Worm (Caenorhabditis elegans) whole organism, L1 larva: ENCODE measurements around the gene C26H9A.4.
"Not testable (repeated sequence)": the region's sequence is repeated elsewhere in the genome, so short reads cannot be mapped to it uniquely, and the experiment has no call there.

Source experiments
- C16A3.4 ChIP-seq: fragments of 150-350 bp; optimal IDR thresholded peaks from 2 replicates; lab custom pipeline; 2014; ENCODE audit warnings: missing biosample characterization, missing genetic modification characterization
- Y116A8C.19 ChIP-seq: sonication (generic microtip); optimal IDR thresholded peaks from 2 replicates; lab custom pipeline; 2016; ENCODE audit warnings: missing compliant biosample characterization, missing genetic modification characterization, borderline replicate concordance
- alr-1 ChIP-seq: fragments of 200-800 bp; sonication (Bioruptor generic); optimal IDR thresholded peaks from 2 replicates; lab custom pipeline; 2018; ENCODE audit warnings: borderline replicate concordance, mild to moderate bottlenecking, missing genetic modification characterization, missing compliant biosample characterization
- ama-1 ChIP-seq: fragments of 150-350 bp; optimal IDR thresholded peaks from 2 replicates; lab custom pipeline; 2014
- blmp-1 ChIP-seq: fragments of 150-350 bp; optimal IDR thresholded peaks from 2 replicates; lab custom pipeline; 2014; ENCODE audit warnings: missing biosample characterization, missing genetic modification characterization
- ceh-8 ChIP-seq: fragments of 200-800 bp; sonication (Bioruptor generic); optimal IDR thresholded peaks from 2 replicates; lab custom pipeline; 2018; ENCODE audit warnings: mild to moderate bottlenecking, missing genetic modification characterization, moderate library complexity, missing compliant biosample characterization
- ceh-88 ChIP-seq: fragments of 200-800 bp; sonication (Bioruptor generic); IDR thresholded peaks from 2 replicates; pipeline ENCODE4 v1.3.6; 2022; ENCODE audit warnings: missing genetic modification characterization, missing compliant biosample characterization
- ceh-90 ChIP-seq: sonication (generic microtip); optimal IDR thresholded peaks from 2 replicates; lab custom pipeline; 2016; ENCODE audit warnings: missing genetic modification characterization, missing compliant biosample characterization
- dpl-1 ChIP-seq, 3 experiments: fragments of 150-350 bp in 2 of 3; sonication (generic microtip) in 1 of 3; optimal IDR thresholded peaks; 2 replicates each; lab custom pipeline; 2014 to 2017; ENCODE audit warnings: missing biosample characterization in 3 of 3, missing genetic modification characterization in 3 of 3, missing genetic modification reagents in 3 of 3
- efl-1 ChIP-seq, 4 experiments: fragments of 150-350 bp; optimal IDR thresholded peaks in 3 of 4; peaks in 1 of 4; 1 replicate in 1 of 4; 2 replicates in 3 of 4; lab custom pipeline; 2014; ENCODE audit warnings: missing biosample characterization in 2 of 4, missing genetic modification characterization in 2 of 4, missing genetic modification reagents in 2 of 4
- egl-13 ChIP-seq: sonication (generic microtip); optimal IDR thresholded peaks from 2 replicates; lab custom pipeline; 2016; ENCODE audit warnings: missing genotype, missing genetic modification reagents, missing genetic modification characterization, missing compliant biosample characterization
- egl-27 ChIP-seq, 2 experiments: fragments of 150-350 bp in 1 of 2; sonication (generic microtip); optimal IDR thresholded peaks; 3 replicates each; lab custom pipeline; 2017 to 2018; ENCODE audit warnings: missing biosample characterization in 2 of 2, missing genetic modification characterization in 2 of 2, missing genetic modification reagents in 2 of 2
- ets-5 ChIP-seq: fragments of 200-800 bp; sonication (Bioruptor generic); IDR thresholded peaks from 2 replicates; pipeline ENCODE4 v1.3.6; 2022; ENCODE audit warnings: missing genetic modification characterization, missing compliant biosample characterization
- grh-1 ChIP-seq: fragments of 200-800 bp; sonication (Bioruptor generic); IDR thresholded peaks from 2 replicates; pipeline ENCODE4 v1.3.6; 2022; ENCODE audit warnings: missing genetic modification reagents, missing genetic modification characterization, missing compliant biosample characterization
- hlh-4 ChIP-seq: sonication (generic microtip); optimal IDR thresholded peaks from 2 replicates; lab custom pipeline; 2016; ENCODE audit warnings: mild to moderate bottlenecking, missing genetic modification characterization, missing compliant biosample characterization
- irx-1 ChIP-seq: sonication (generic microtip); optimal IDR thresholded peaks from 2 replicates; lab custom pipeline; 2016; ENCODE audit warnings: missing genetic modification characterization, missing compliant biosample characterization
- jun-1 ChIP-seq: fragments of 150-350 bp; optimal IDR thresholded peaks from 2 replicates; lab custom pipeline; 2014; ENCODE audit warnings: missing biosample characterization, missing genetic modification reagents, missing genetic modification characterization
- lin-13 ChIP-seq: fragments of 150-350 bp; optimal IDR thresholded peaks from 2 replicates; lab custom pipeline; 2014; ENCODE audit warnings: missing biosample characterization, missing genetic modification reagents, missing genetic modification characterization
- lin-14 ChIP-seq: fragments of 200-800 bp; sonication (Bioruptor generic); optimal IDR thresholded peaks from 2 replicates; lab custom pipeline; 2018; ENCODE audit warnings: mild to moderate bottlenecking, missing genetic modification characterization, moderate library complexity, missing compliant biosample characterization
- lin-15B ChIP-seq: fragments of 150-350 bp; sonication (generic microtip); optimal IDR thresholded peaks from 3 replicates; lab custom pipeline; 2014; ENCODE audit warnings: missing biosample characterization, missing genetic modification characterization
- lin-35 ChIP-seq, 2 experiments: fragments of 150-350 bp; optimal IDR thresholded peaks; 2 replicates each; lab custom pipeline; 2014; ENCODE audit warnings: missing biosample characterization in 2 of 2, missing genetic modification characterization in 2 of 2, missing genetic modification reagents in 2 of 2
- lin-39 ChIP-seq: fragments of 150-350 bp; optimal IDR thresholded peaks from 2 replicates; lab custom pipeline; 2014; ENCODE audit warnings: missing biosample characterization, missing genetic modification reagents, missing genetic modification characterization
- lir-3 ChIP-seq: sonication (generic microtip); optimal IDR thresholded peaks from 2 replicates; lab custom pipeline; 2016; ENCODE audit warnings: mild to moderate bottlenecking, missing genetic modification characterization, moderate library complexity, missing compliant biosample characterization; ENCODE audit not compliant: poor library complexity
- lsy-2 ChIP-seq, 2 experiments: fragments of 150-350 bp; optimal IDR thresholded peaks; 2 replicates each; lab custom pipeline; 2014; ENCODE audit warnings: missing biosample characterization in 2 of 2, missing genetic modification characterization in 2 of 2
- mef-2 ChIP-seq: fragments of 150-350 bp; optimal IDR thresholded peaks from 2 replicates; lab custom pipeline; 2014; ENCODE audit warnings: missing biosample characterization, missing genetic modification characterization
- mep-1 ChIP-seq: fragments of 150-350 bp; optimal IDR thresholded peaks from 2 replicates; lab custom pipeline; 2014; ENCODE audit warnings: missing biosample characterization, missing genetic modification characterization
- nhr-12 ChIP-seq: sonication (generic microtip); optimal IDR thresholded peaks from 2 replicates; lab custom pipeline; 2017; ENCODE audit warnings: missing biosample characterization, missing genetic modification characterization
- nhr-20 ChIP-seq: sonication (generic microtip); optimal IDR thresholded peaks from 2 replicates; lab custom pipeline; 2016; ENCODE audit warnings: mild to moderate bottlenecking, missing genetic modification characterization, missing compliant biosample characterization
- nhr-47 ChIP-seq: sonication (generic microtip); optimal IDR thresholded peaks from 2 replicates; lab custom pipeline; 2016; ENCODE audit warnings: mild to moderate bottlenecking, missing genetic modification characterization, moderate library complexity, missing compliant biosample characterization
- nhr-71 ChIP-seq: sonication (generic microtip); optimal IDR thresholded peaks from 2 replicates; lab custom pipeline; 2016; ENCODE audit warnings: mild to moderate bottlenecking, missing genetic modification characterization, moderate library complexity, missing compliant biosample characterization
- nhr-77 ChIP-seq: fragments of 150-350 bp; optimal IDR thresholded peaks from 2 replicates; lab custom pipeline; 2014; ENCODE audit warnings: missing biosample characterization, missing genetic modification characterization
- nhr-84 ChIP-seq: sonication (generic microtip); optimal IDR thresholded peaks from 2 replicates; lab custom pipeline; 2017; ENCODE audit warnings: missing biosample characterization, missing genetic modification characterization
- pag-3 ChIP-seq: sonication (generic microtip); optimal IDR thresholded peaks from 2 replicates; lab custom pipeline; 2017; ENCODE audit warnings: missing genetic modification characterization, mild to moderate bottlenecking, missing compliant biosample characterization, antibody characterized with exemption, borderline replicate concordance; ENCODE audit not compliant: insufficient read depth
- pax-3 ChIP-seq: fragments of 200-800 bp; sonication (Bioruptor generic); optimal IDR thresholded peaks from 2 replicates; lab custom pipeline; 2018; ENCODE audit warnings: mild to moderate bottlenecking, missing genetic modification characterization, moderate library complexity, missing compliant biosample characterization
- rnt-1 ChIP-seq: sonication (generic microtip); optimal IDR thresholded peaks from 2 replicates; lab custom pipeline; 2016; ENCODE audit warnings: mild to moderate bottlenecking, missing genetic modification characterization, moderate library complexity, missing compliant biosample characterization
- skn-1 ChIP-seq: fragments of 150-350 bp; optimal IDR thresholded peaks from 2 replicates; lab custom pipeline; 2014; ENCODE audit warnings: missing biosample characterization, missing genetic modification characterization
- snu-23 ChIP-seq: sonication (generic microtip); optimal IDR thresholded peaks from 2 replicates; lab custom pipeline; 2016; ENCODE audit warnings: missing genetic modification characterization, missing compliant biosample characterization
- sptf-1 ChIP-seq: fragments of 150-350 bp; optimal IDR thresholded peaks from 2 replicates; lab custom pipeline; 2014; ENCODE audit warnings: missing biosample characterization, missing genetic modification characterization
- swsn-7 ChIP-seq: sonication (generic microtip); optimal IDR thresholded peaks from 2 replicates; lab custom pipeline; 2016; ENCODE audit warnings: missing genetic modification characterization, missing compliant biosample characterization
- tbx-2 ChIP-seq: sonication (generic microtip); optimal IDR thresholded peaks from 2 replicates; lab custom pipeline; 2016; ENCODE audit warnings: missing genetic modification characterization, missing compliant biosample characterization
- unc-130 ChIP-seq: fragments of 150-350 bp; optimal IDR thresholded peaks from 2 replicates; lab custom pipeline; 2017; ENCODE audit warnings: missing biosample characterization, missing genetic modification characterization, inconsistent platforms
- unc-62 ChIP-seq: fragments of 150-350 bp; optimal IDR thresholded peaks from 2 replicates; lab custom pipeline; 2014; ENCODE audit warnings: missing biosample characterization, missing genetic modification reagents, missing genetic modification characterization
- unc-86 ChIP-seq: sonication (generic microtip); optimal IDR thresholded peaks from 2 replicates; lab custom pipeline; 2016; ENCODE audit warnings: missing genetic modification characterization, missing compliant biosample characterization
- unc-98 ChIP-seq: fragments of 200-800 bp; sonication (Bioruptor generic); IDR thresholded peaks from 2 replicates; pipeline ENCODE4 v1.3.6; 2022; ENCODE audit warnings: missing genetic modification characterization, missing compliant biosample characterization
- xbp-1 ChIP-seq: sonication (generic microtip); optimal IDR thresholded peaks from 2 replicates; lab custom pipeline; 2016; ENCODE audit warnings: missing genetic modification characterization, missing compliant biosample characterization
- zag-1 ChIP-seq: fragments of 150-350 bp; optimal IDR thresholded peaks from 2 replicates; lab custom pipeline; 2014; ENCODE audit warnings: missing biosample characterization, missing genetic modification characterization
- zip-4 ChIP-seq: fragments of 200-800 bp; sonication (Bioruptor generic); optimal IDR thresholded peaks from 2 replicates; lab custom pipeline; 2018; ENCODE audit warnings: mild to moderate bottlenecking, missing genetic modification characterization, moderate library complexity, missing compliant biosample characterization
- ztf-11 ChIP-seq, 2 experiments: sonication (generic microtip); optimal IDR thresholded peaks; 2 replicates each; lab custom pipeline; 2016 to 2017; ENCODE audit warnings: missing genetic modification characterization in 2 of 2, missing biosample characterization in 1 of 2, missing compliant biosample characterization in 1 of 2

The C26H9A.4 gene

ce11 chrIV:12651570-12651969 lies 1.6 kb upstream of the C26H9A.4 start (continued):
- TF ChIP-seq snu-23 (GFP tag; lab: Kevin White, UChicago) (peak; percentile 58), nhr-20 (tag; lab: Kevin White, UChicago) (no peak), C16A3.4 (tag; lab: Kevin White, UChicago) (no peak), dpl-1 (GFP tag; optimal IDR thresholded peaks at IDR 0.05; lab: Kevin White, UChicago) (peak in 1 of 3 experiments; percentile 57), ets-5 (GFP tag; lab: Robert Waterston, UW) (no peak), nhr-71 (tag; lab: Kevin White, UChicago) (peak; percentile 67), lin-35 (GFP tag; optimal IDR thresholded peaks at IDR 0.05; lab: Kevin White, UChicago) (peak in 1 of 2 experiments; percentile 47), lin-14 (GFP tag; lab: Kevin White, UChicago) (peak; percentile 95), swsn-7 (peak; percentile 57), lir-3 (tag; lab: Kevin White, UChicago) (no peak), alr-1 (tag; lab: Kevin White, UChicago) (no peak), pag-3 (tag; lab: Kevin White, UChicago) (no peak), ceh-90 (tag; lab: Kevin White, UChicago) (no peak), unc-86 (tag; lab: Kevin White, UChicago) (peak; percentile 67), nhr-77 (tag; lab: Kevin White, UChicago) (peak; percentile 32), tbx-2 (tag; lab: Kevin White, UChicago) (peak; percentile 42)

ce11 chrIV:12674700-12675099 lies 21.5 kb downstream of the C26H9A.4 start, which contains the start of gene T23B5.4:
Gene T23B5.4, plus strand, starts transcription at chrIV:12675000.
- no peak for TF ChIP-seq grh-1 (GFP tag; lab: Robert Waterston, UW)
- no peak for TF ChIP-seq ztf-11 (tag; optimal IDR thresholded peaks at IDR 0.05; lab: Kevin White, UChicago)
- TF ChIP-seq egl-13 (tag; lab: Kevin White, UChicago), result no peak
- no peak for TF ChIP-seq blmp-1 (tag; lab: Kevin White, UChicago)
- TF ChIP-seq mep-1 (tag; lab: Kevin White, UChicago), result no peak
- TF ChIP-seq hlh-4 (tag; lab: Kevin White, UChicago), result no peak
- TF ChIP-seq egl-27 (tag; optimal IDR thresholded peaks at IDR 0.05; lab: Kevin White, UChicago), result no peak
- TF ChIP-seq unc-130 (tag; lab: Kevin White, UChicago), result no peak
- TF ChIP-seq zip-4, result no peak
- TF ChIP-seq ceh-8 (GFP tag; lab: Kevin White, UChicago), result no peak
- TF ChIP-seq lin-39, result no peak
- no peak for TF ChIP-seq lin-13 (GFP tag; lab: Kevin White, UChicago)
- no peak for TF ChIP-seq unc-62
- no peak for TF ChIP-seq unc-98 (GFP tag; lab: Robert Waterston, UW)
- TF ChIP-seq nhr-47 (tag; lab: Kevin White, UChicago), result no peak
- TF ChIP-seq zag-1 (tag; lab: Kevin White, UChicago), result no peak
- TF ChIP-seq Y116A8C.19 (tag; lab: Kevin White, UChicago), result no peak
- TF ChIP-seq mef-2 (tag; lab: Kevin White, UChicago), result no peak
- TF ChIP-seq, all 84 proteins: peak for 0

ce11 chrIV:12677137-12677536 lies 23.9 kb downstream of the C26H9A.4 start, which contains the start of gene T23B5.6:
Gene T23B5.6, minus strand, starts transcription at chrIV:12677237.
- TF ChIP-seq unc-130 (tag; lab: Kevin White, UChicago); ama-1; rnt-1: not testable (repeated sequence)

- TF ChIP-seq nhr-12 (tag; lab: Kevin White, UChicago), result no peak
- TF ChIP-seq nhr-84 (tag; lab: Kevin White, UChicago), result no peak
- TF ChIP-seq skn-1 (tag; lab: Kevin White, UChicago), result no peak
- TF ChIP-seq lin-35 (GFP tag; optimal IDR thresholded peaks at IDR 0.05; lab: Kevin White, UChicago), result peak; percentile 66 to 76
- peak; percentile 20 to 77 (median 66) for TF ChIP-seq dpl-1 (GFP tag; optimal IDR thresholded peaks at IDR 0.05; lab: Kevin White, UChicago)
- TF ChIP-seq sptf-1 (tag; lab: Kevin White, UChicago), result no peak
- TF ChIP-seq lsy-2 (tag; optimal IDR thresholded peaks at IDR 0.05; lab: Kevin White, UChicago), result peak in 1 of 2 experiments; percentile 38
- TF ChIP-seq irx-1 (tag; lab: Kevin White, UChicago), result no peak
- no peak for TF ChIP-seq mep-1 (tag; lab: Kevin White, UChicago)
- TF ChIP-seq pax-3, result no peak
- TF ChIP-seq efl-1 (optimal IDR thresholded peaks at IDR 0.05; lab: Kevin White, UChicago), result peak in 1 of 2 experiments; percentile 61
- peak; percentile 75 to 94 for TF ChIP-seq efl-1 (GFP tag; optimal IDR thresholded peaks at IDR 0.05 in 1 of 2; lab: Kevin White, UChicago)
- no peak for TF ChIP-seq ceh-88 (GFP tag; lab: Robert Waterston, UW)
- no peak for TF ChIP-seq jun-1
- TF ChIP-seq lin-15B (tag; lab: Kevin White, UChicago), result peak; percentile 6
- TF ChIP-seq xbp-1 (tag; lab: Kevin White, UChicago), result no peak
Observed at ce11 chrIV:12684341-12684740, 31.1 kb downstream of the C26H9A.4 start, which contains the start of gene prmt-9. Gene prmt-9, minus strand, starts transcription at chrIV:12684378.
